Fruit fly (Drosophila melanogaster): ENCODE measurements around the gene CG43901.

Gene CG43901

dm6 chrX:10889955-10890617, 15.5 kb upstream of the CG43901 start:
- TF ChIP-seq insv (optimal IDR thresholded peaks at IDR 0.05) (no peak), Sin3A (optimal IDR thresholded peaks at IDR 0.05) (no peak), ttk (optimal IDR thresholded peaks at IDR 0.05) (no peak), Myc (optimal IDR thresholded peaks at IDR 0.05) (no peak), h (optimal IDR thresholded peaks at IDR 0.05) (no peak), psq (optimal IDR thresholded peaks at IDR 0.05) (no peak)

- no peak for TF ChIP-seq psq (optimal IDR thresholded peaks at IDR 0.05)
- no peak for TF ChIP-seq Sin3A (optimal IDR thresholded peaks at IDR 0.05)
- no peak for TF ChIP-seq ttk (optimal IDR thresholded peaks at IDR 0.05)
- TF ChIP-seq insv (optimal IDR thresholded peaks at IDR 0.05), result no peak
- TF ChIP-seq Myc (optimal IDR thresholded peaks at IDR 0.05), result no peak
- TF ChIP-seq h (optimal IDR thresholded peaks at IDR 0.05), result no peak
Observed at dm6 chrX:10891150-10891549, 14.4 kb upstream of the CG43901 start, which contains the start of gene Ork1. Gene Ork1, minus strand, starts transcription at chrX:10891250.

DNA sequence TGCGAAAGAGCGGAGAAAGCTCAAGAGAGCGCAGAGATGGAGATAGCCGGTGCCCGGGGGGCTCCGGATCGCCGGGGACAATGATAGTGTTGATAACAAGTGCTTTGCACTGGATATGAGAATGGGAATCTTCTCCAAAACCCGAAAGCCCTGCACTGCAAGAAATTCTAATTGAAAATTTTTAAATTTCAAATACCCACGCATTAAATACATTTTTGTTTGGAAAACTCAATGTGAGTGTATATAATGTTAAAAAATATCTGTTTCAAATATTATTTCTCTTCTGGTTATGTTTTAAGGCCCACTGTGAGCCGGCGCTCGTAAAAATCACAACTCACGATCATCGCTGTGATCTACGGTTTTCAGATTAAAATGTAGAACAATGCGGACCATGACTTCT, 12.4 kb upstream of the CG43901 start:
- no peak for TF ChIP-seq Myc (optimal IDR thresholded peaks at IDR 0.05)
- TF ChIP-seq psq (optimal IDR thresholded peaks at IDR 0.05), result no peak
- TF ChIP-seq h (optimal IDR thresholded peaks at IDR 0.05), result no peak
- TF ChIP-seq Sin3A (optimal IDR thresholded peaks at IDR 0.05), result no peak
- TF ChIP-seq insv (optimal IDR thresholded peaks at IDR 0.05), result no peak
- no peak for TF ChIP-seq ttk (optimal IDR thresholded peaks at IDR 0.05)

dm6 chrX:10899232-10899631, 6.3 kb upstream of the CG43901 start, which contains the start of gene CG1582:
Gene CG1582, minus strand, starts transcription at chrX:10899302.
- TF ChIP-seq insv (optimal IDR thresholded peaks at IDR 0.05), result no peak
- TF ChIP-seq Sin3A (optimal IDR thresholded peaks at IDR 0.05), result no peak
- no peak for TF ChIP-seq h (optimal IDR thresholded peaks at IDR 0.05)
- no peak for TF ChIP-seq ttk (optimal IDR thresholded peaks at IDR 0.05)
- no peak for TF ChIP-seq psq (optimal IDR thresholded peaks at IDR 0.05)
- no peak for TF ChIP-seq Myc (optimal IDR thresholded peaks at IDR 0.05)

dm6 chrX:10899665-10900064, 5.9 kb upstream of the CG43901 start, which contains the start of gene CG15208:
Gene CG15208, plus strand, starts transcription at chrX:10899965.
- TF ChIP-seq ttk (optimal IDR thresholded peaks at IDR 0.05), result no peak
- no peak for TF ChIP-seq h (optimal IDR thresholded peaks at IDR 0.05)
- TF ChIP-seq insv (optimal IDR thresholded peaks at IDR 0.05), result no peak
- TF ChIP-seq psq (optimal IDR thresholded peaks at IDR 0.05), result no peak
- TF ChIP-seq Myc (optimal IDR thresholded peaks at IDR 0.05), result no peak
- no peak for TF ChIP-seq Sin3A (optimal IDR thresholded peaks at IDR 0.05)

DNA sequence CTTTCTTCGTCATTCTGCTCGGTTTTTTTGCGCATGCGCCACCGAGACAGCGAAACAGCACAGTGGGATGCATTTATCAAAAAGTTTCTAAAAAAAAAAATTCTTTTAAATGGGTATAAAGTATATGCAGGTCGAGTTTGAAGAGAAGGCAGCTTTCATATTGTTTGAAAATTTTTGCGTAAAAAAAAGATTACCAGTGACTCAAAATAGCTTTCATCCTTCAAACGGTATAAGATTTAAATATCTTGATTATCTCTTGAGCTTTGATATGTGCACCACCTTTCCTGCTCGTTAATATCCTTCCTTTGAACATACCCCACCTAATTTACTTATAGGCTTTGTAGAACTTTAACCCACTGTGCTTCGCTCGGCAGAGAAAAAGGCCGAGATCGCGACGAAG, 520 bp upstream of the CG43901 start:
- TF ChIP-seq Sin3A (optimal IDR thresholded peaks at IDR 0.05) (no peak), h (optimal IDR thresholded peaks at IDR 0.05) (no peak), ttk (optimal IDR thresholded peaks at IDR 0.05) (no peak), insv (optimal IDR thresholded peaks at IDR 0.05) (no peak), psq (optimal IDR thresholded peaks at IDR 0.05) (no peak), Myc (optimal IDR thresholded peaks at IDR 0.05) (no peak)

- TF ChIP-seq Sin3A (optimal IDR thresholded peaks at IDR 0.05), result no peak
- TF ChIP-seq insv (optimal IDR thresholded peaks at IDR 0.05), result no peak
- no peak for TF ChIP-seq Myc (optimal IDR thresholded peaks at IDR 0.05)
- TF ChIP-seq psq (optimal IDR thresholded peaks at IDR 0.05), result no peak
- TF ChIP-seq h (optimal IDR thresholded peaks at IDR 0.05), result no peak
- no peak for TF ChIP-seq ttk (optimal IDR thresholded peaks at IDR 0.05)
Observed at dm6 chrX:10906222-10906866, 777 bp downstream of the CG43901 start.

- no peak for TF ChIP-seq ttk (optimal IDR thresholded peaks at IDR 0.05)
- TF ChIP-seq Sin3A (optimal IDR thresholded peaks at IDR 0.05), result no peak
- TF ChIP-seq psq (optimal IDR thresholded peaks at IDR 0.05), result no peak
- TF ChIP-seq h (optimal IDR thresholded peaks at IDR 0.05), result no peak
- TF ChIP-seq Myc (optimal IDR thresholded peaks at IDR 0.05), result no peak
Observed at dm6 chrX:10912585-10912984, 7.0 kb downstream of the CG43901 start.

DNA sequence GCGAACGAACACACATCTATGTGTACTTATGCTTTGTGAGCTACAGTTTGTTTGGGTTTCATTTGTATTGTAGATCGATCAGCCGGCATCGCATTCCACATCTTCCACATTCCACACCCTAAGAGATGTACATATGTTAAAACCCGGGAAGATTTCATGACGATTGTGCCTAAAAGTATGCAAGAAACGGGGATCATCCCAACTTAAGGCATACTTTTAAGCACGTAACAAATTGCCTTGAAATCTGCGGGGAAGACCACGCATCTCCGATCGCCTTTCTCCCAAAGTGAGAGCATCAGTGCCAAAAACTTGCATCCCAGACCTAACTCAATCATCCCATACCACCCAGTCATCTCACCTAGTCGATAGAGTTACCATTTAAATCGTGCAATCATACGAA, 16.1 kb downstream of the CG43901 start:
- TF ChIP-seq Myc (optimal IDR thresholded peaks at IDR 0.05), result no peak
- no peak for TF ChIP-seq insv (optimal IDR thresholded peaks at IDR 0.05)
- TF ChIP-seq ttk (optimal IDR thresholded peaks at IDR 0.05), result no peak
- no peak for TF ChIP-seq psq (optimal IDR thresholded peaks at IDR 0.05)
- TF ChIP-seq Sin3A (optimal IDR thresholded peaks at IDR 0.05), result no peak
- TF ChIP-seq h (optimal IDR thresholded peaks at IDR 0.05), result no peak

dm6 chrX:10922178-10922577, 16.6 kb downstream of the CG43901 start:
- TF ChIP-seq psq (optimal IDR thresholded peaks at IDR 0.05) (no peak), Sin3A (optimal IDR thresholded peaks at IDR 0.05) (no peak), ttk (optimal IDR thresholded peaks at IDR 0.05) (no peak), insv (optimal IDR thresholded peaks at IDR 0.05) (no peak), Myc (optimal IDR thresholded peaks at IDR 0.05) (no peak), h (optimal IDR thresholded peaks at IDR 0.05) (no peak)

dm6 chrX:10923711-10924281, 18.2 kb downstream of the CG43901 start, which contains the start of gene v:
Gene v, plus strand, starts transcription at chrX:10923972.
- TF ChIP-seq Sin3A (optimal IDR thresholded peaks at IDR 0.05), result no peak

- TF ChIP-seq Myc (optimal IDR thresholded peaks at IDR 0.05) (no peak), ttk (optimal IDR thresholded peaks at IDR 0.05) (no peak), psq (optimal IDR thresholded peaks at IDR 0.05) (no peak), Sin3A (optimal IDR thresholded peaks at IDR 0.05) (no peak), insv (optimal IDR thresholded peaks at IDR 0.05) (no peak), h (optimal IDR thresholded peaks at IDR 0.05) (no peak)
Observed at dm6 chrX:10926245-10926644, 20.7 kb downstream of the CG43901 start.

All from Kc167 (cell line).